Worm (Caenorhabditis elegans) whole organism, early embryonic: ENCODE measurements around the gene F26F2.1.

Source experiments
- B0310.2 ChIP-seq: sonication (generic microtip); optimal IDR thresholded peaks from 2 replicates; lab custom pipeline; 2016; ENCODE audit warnings: mild to moderate bottlenecking, missing genetic modification characterization, missing compliant biosample characterization
- F13C5.2 ChIP-seq: sonication (generic microtip); optimal IDR thresholded peaks from 2 replicates; lab custom pipeline; 2017; ENCODE audit warnings: mild to moderate bottlenecking, missing genetic modification characterization, inconsistent platforms, missing compliant biosample characterization
- aly-1 ChIP-seq: sonication (generic microtip); optimal IDR thresholded peaks from 2 replicates; lab custom pipeline; 2016; ENCODE audit warnings: missing genetic modification characterization, missing compliant biosample characterization
- ama-1 ChIP-seq: fragments of 150-350 bp; optimal IDR thresholded peaks from 2 replicates; lab custom pipeline; 2014
- ceh-13 ChIP-seq: fragments of 200-800 bp; sonication (Bioruptor generic); optimal IDR thresholded peaks from 2 replicates; lab custom pipeline; 2018; ENCODE audit warnings: mild to moderate bottlenecking, missing genetic modification characterization, missing compliant biosample characterization
- ceh-36 ChIP-seq: sonication (generic microtip); optimal IDR thresholded peaks from 2 replicates; lab custom pipeline; 2016; ENCODE audit warnings: missing genetic modification characterization, inconsistent platforms, missing compliant biosample characterization
- ets-7 ChIP-seq: sonication (generic microtip); optimal IDR thresholded peaks from 2 replicates; lab custom pipeline; 2016; ENCODE audit warnings: missing genotype, missing genetic modification characterization, missing compliant biosample characterization
- flt-1 ChIP-seq: fragments of 200-800 bp; sonication (Bioruptor generic); IDR thresholded peaks from 2 replicates; pipeline ENCODE4 v1.3.6; 2022; ENCODE audit warnings: missing genetic modification characterization, missing compliant biosample characterization
- hmbx-1 ChIP-seq: sonication (generic microtip); optimal IDR thresholded peaks from 2 replicates; lab custom pipeline; 2016; ENCODE audit warnings: mild to moderate bottlenecking, missing genetic modification characterization, missing compliant biosample characterization
- hmg-4 ChIP-seq: fragments of 200-800 bp; sonication (Bioruptor generic); optimal IDR thresholded peaks from 2 replicates; lab custom pipeline; 2018; ENCODE audit warnings: mild to moderate bottlenecking, missing genetic modification characterization, missing compliant biosample characterization
- hnd-1 ChIP-seq: sonication (generic microtip); optimal IDR thresholded peaks from 2 replicates; lab custom pipeline; 2016; ENCODE audit warnings: missing genetic modification characterization, missing compliant biosample characterization
- pes-1 ChIP-seq: fragments of 200-800 bp; sonication (Bioruptor generic); IDR thresholded peaks from 2 replicates; pipeline ENCODE4 v1.3.6; 2022; ENCODE audit warnings: missing genetic modification reagents, missing genetic modification characterization, missing compliant biosample characterization
- scrt-1 ChIP-seq: fragments of 200-800 bp; sonication (Bioruptor generic); IDR thresholded peaks from 2 replicates; pipeline ENCODE4 v1.3.6; 2022; ENCODE audit warnings: missing genetic modification characterization, missing compliant biosample characterization
- sea-1 ChIP-seq: fragments of 200-800 bp; sonication (Bioruptor generic); conservative IDR thresholded peaks from 2 replicates; pipeline ENCODE4 v1.3.6; 2022; ENCODE audit warnings: missing genetic modification characterization, missing compliant biosample characterization
- tbx-11 ChIP-seq: fragments of 200-800 bp; sonication (Bioruptor generic); IDR thresholded peaks from 2 replicates; pipeline ENCODE4 v1.3.6; 2022; ENCODE audit warnings: missing genetic modification characterization, missing compliant biosample characterization
- tbx-37 ChIP-seq: fragments of 200-800 bp; sonication (Bioruptor generic); conservative IDR thresholded peaks from 2 replicates; pipeline ENCODE4 v1.3.6; 2022; ENCODE audit warnings: missing genetic modification reagents, missing genetic modification characterization, missing compliant biosample characterization
- tra-4 ChIP-seq: sonication (generic microtip); optimal IDR thresholded peaks from 2 replicates; lab custom pipeline; 2017; ENCODE audit warnings: missing genetic modification characterization, missing compliant biosample characterization

Gene F26F2.1

ce11 chrV:20597076-20597475 is 35.4 kb upstream of the F26F2.1 start, which contains the start of gene F46B3.1:
F46B3.1 (minus strand) TSS chrV:20597176.
- TF ChIP-seq F13C5.2 (tag; lab: Kevin White, UChicago) (no peak), tra-4 (no peak), hnd-1 (no peak), tbx-11 (GFP tag; lab: Robert Waterston, UW) (no peak), hmg-4 (no peak), ama-1 (lab: Kevin White, UChicago) (no peak), aly-1 (tag; lab: Kevin White, UChicago) (no peak), sea-1 (GFP tag; lab: Robert Waterston, UW) (no peak), ets-7 (tag; lab: Kevin White, UChicago) (no peak), tbx-37 (GFP tag; lab: Robert Waterston, UW) (no peak), ceh-13 (GFP tag; lab: Kevin White, UChicago) (no peak), scrt-1 (GFP tag; lab: Robert Waterston, UW) (no peak)

- TF ChIP-seq ceh-36 (tag; lab: Kevin White, UChicago) (no peak), tra-4 (no peak), ets-7 (tag; lab: Kevin White, UChicago) (no peak), hnd-1 (no peak), F13C5.2 (tag; lab: Kevin White, UChicago) (no peak), tbx-11 (GFP tag; lab: Robert Waterston, UW) (no peak), flt-1 (no peak)
These were observed 34.0 kb upstream of the F26F2.1 start, which contains the start of gene F26F2.11 for ce11 chrV:20595653-20596052. F26F2.11 (minus strand) TSS chrV:20595753.

DNA sequence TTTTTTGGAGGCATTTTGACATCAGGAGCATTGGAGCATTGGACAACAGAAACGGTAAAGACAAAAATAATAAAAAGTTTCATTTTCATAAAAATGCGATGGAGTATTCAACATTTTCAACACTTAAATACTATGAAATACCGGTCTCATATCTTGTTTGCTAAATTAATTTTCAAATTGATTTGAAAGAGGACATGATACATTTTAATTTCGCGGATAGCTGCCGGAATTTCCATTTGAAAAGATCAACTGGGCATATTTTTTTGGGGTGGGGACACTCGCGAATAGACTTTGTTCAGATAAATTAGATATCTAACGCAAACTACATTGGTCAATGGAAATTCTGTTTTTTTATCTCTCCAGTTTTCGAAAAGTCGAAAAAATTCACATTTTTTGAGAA is 33.1 kb upstream of the F26F2.1 start, which contains the start of gene F26F2.10:
TSS of gene F26F2.10 (minus strand) at position 101 of the 400 bp plus-strand sequence.
- TF ChIP-seq flt-1 (no peak), sea-1 (GFP tag; lab: Robert Waterston, UW) (no peak), scrt-1 (GFP tag; lab: Robert Waterston, UW) (no peak), aly-1 (tag; lab: Kevin White, UChicago) (no peak), pes-1 (GFP tag; lab: Robert Waterston, UW) (no peak), tra-4 (no peak), B0310.2 (no peak), tbx-37 (GFP tag; lab: Robert Waterston, UW) (no peak), ceh-36 (tag; lab: Kevin White, UChicago) (no peak), tbx-11 (GFP tag; lab: Robert Waterston, UW) (no peak), hnd-1 (no peak), ceh-13 (GFP tag; lab: Kevin White, UChicago) (no peak), hmg-4 (no peak), ets-7 (tag; lab: Kevin White, UChicago) (no peak), F13C5.2 (tag; lab: Kevin White, UChicago) (no peak)

DNA sequence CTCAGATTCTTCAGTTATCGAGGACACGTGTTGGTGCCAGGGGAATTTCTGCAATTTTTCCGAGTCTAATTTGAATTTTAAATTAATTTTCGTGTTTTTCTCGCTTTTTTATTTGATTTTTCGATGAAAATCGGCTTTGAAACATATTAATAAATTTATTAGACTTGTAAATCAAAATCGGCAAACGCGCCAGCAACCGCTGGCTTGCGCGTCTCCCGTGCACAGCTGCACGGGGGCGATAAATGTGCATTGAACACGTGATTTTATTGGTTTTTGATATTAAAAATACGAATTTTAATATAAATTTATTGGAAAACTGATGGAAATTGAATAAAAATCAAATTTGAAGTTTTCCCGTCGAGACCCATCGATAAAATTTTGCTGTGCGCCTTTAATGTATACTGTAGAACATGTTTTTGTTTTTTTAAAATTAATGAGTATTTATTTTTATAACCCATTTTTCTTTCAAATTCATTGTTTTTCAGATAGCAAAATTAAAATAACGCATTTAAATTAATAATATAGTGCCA is 18.9 kb upstream of the F26F2.1 start, which contains the start of gene F26F2.7:
TSS of gene F26F2.7 (plus strand) at position 480 of the 530 bp plus-strand sequence.
- peak; percentile 32 for TF ChIP-seq hmg-4
- no peak for TF ChIP-seq flt-1
- no peak for TF ChIP-seq B0310.2
- TF ChIP-seq tbx-11 (GFP tag; lab: Robert Waterston, UW): 0 out of 2 replicates have a peak, but pooled peaks have one; percentile 18
- no peak for TF ChIP-seq ceh-36 (tag; lab: Kevin White, UChicago)
- TF ChIP-seq F13C5.2 (tag; lab: Kevin White, UChicago): peak; percentile 76
- TF ChIP-seq aly-1 (tag; lab: Kevin White, UChicago): no peak
- 0 out of 2 replicates have a peak, but pooled peaks have one; percentile 42 for TF ChIP-seq pes-1 (GFP tag; lab: Robert Waterston, UW)
- TF ChIP-seq ets-7 (tag; lab: Kevin White, UChicago): no peak
- 0 out of 2 replicates have a peak, but pooled peaks have one; percentile 19 for TF ChIP-seq tbx-37 (GFP tag; lab: Robert Waterston, UW)

DNA sequence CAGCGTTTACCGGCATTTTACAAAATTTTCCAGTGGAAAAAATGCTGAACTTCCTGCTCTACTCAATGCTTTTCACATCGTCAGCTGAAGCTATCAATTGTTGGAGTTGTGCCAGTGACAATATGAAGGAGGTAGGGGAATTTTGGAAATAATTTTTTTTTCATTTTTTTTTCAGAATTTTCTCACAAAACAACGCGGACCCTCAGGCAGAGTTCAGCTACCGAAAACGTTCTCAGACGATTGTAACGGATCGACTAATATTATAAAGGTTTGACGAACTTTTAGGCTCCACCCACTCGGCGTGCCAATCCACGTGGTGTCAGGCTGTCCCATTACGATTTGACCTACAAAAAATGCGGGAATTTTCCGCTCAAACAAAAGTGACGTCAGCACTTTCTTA is 17.8 kb upstream of the F26F2.1 start, which contains the start of gene F26F2.8:
TSS of gene F26F2.8 (plus strand) at position 13 of the 400 bp plus-strand sequence.
- TF ChIP-seq tbx-11 (GFP tag; lab: Robert Waterston, UW): no peak
- no peak for TF ChIP-seq hmg-4
- no peak for TF ChIP-seq ceh-13 (GFP tag; lab: Kevin White, UChicago)
- TF ChIP-seq aly-1 (tag; lab: Kevin White, UChicago): no peak
- no peak for TF ChIP-seq F13C5.2 (tag; lab: Kevin White, UChicago)
- TF ChIP-seq hmbx-1 (tag; lab: Kevin White, UChicago): no peak
- no peak for TF ChIP-seq ceh-36 (tag; lab: Kevin White, UChicago)
- no peak for TF ChIP-seq B0310.2
- TF ChIP-seq sea-1 (GFP tag; lab: Robert Waterston, UW): no peak
- no peak for TF ChIP-seq scrt-1 (GFP tag; lab: Robert Waterston, UW)
- TF ChIP-seq hnd-1: no peak
- TF ChIP-seq ama-1 (lab: Kevin White, UChicago): no peak

DNA sequence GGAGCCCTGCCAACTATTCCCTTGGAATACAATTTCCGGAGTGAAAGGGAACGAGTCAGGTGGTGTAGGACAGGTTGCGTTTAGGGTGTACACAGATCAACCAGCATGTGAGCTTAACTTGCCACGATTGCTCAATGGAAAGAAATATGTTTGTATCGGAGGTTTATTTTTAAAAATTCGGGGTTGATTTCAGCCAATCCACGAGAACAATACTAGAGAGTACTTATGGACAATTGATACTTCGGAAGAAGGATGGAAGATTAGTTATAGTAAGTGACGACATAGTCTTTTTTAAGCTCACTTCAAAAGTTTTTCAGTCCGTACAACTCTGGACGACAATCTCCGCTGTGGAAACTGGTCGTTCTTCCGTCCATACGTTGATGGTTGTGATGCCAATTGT is 13.2 kb upstream of the F26F2.1 start:
- TF ChIP-seq pes-1 (GFP tag; lab: Robert Waterston, UW) (no peak), ets-7 (tag; lab: Kevin White, UChicago) (no peak), hmbx-1 (tag; lab: Kevin White, UChicago) (no peak), aly-1 (tag; lab: Kevin White, UChicago) (no peak), hnd-1 (no peak), ama-1 (lab: Kevin White, UChicago) (no peak), sea-1 (GFP tag; lab: Robert Waterston, UW) (no peak), ceh-13 (GFP tag; lab: Kevin White, UChicago) (no peak), hmg-4 (no peak), tra-4 (no peak), tbx-37 (GFP tag; lab: Robert Waterston, UW) (no peak), ceh-36 (tag; lab: Kevin White, UChicago) (no peak), tbx-11 (GFP tag; lab: Robert Waterston, UW) (no peak)

DNA sequence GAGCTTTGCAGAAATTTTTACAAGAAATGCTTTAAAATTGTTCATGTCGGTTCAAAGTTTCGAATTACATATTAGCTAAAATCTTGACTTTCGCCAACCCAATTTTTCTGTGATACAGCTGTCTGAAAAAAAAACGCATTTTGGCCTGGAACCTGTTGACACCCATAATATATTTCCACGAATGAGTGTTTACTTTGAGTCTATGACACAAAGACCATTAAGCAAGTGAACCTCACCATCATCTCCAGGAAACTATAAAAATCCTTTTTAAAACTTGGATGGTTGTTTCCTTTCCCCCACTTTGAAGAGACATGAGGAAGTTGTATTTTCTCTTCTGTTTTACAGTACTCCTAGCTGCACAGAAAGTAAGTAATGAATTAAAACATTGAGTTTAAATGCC is 12.6 kb upstream of the F26F2.1 start, which contains the start of gene clec-263:
TSS of gene clec-263 (plus strand) at position 301 of the 400 bp plus-strand sequence.
- TF ChIP-seq ceh-36 (tag; lab: Kevin White, UChicago): no peak
- TF ChIP-seq tbx-37 (GFP tag; lab: Robert Waterston, UW): no peak
- TF ChIP-seq flt-1: no peak
- TF ChIP-seq hmg-4: no peak
